Fruit fly (Drosophila melanogaster) whole organism, embryonic: ENCODE results near the gene CG5096.

Experiments
- Awh ChIP-seq: fragments of 200-800 bp; sonication (Bioruptor generic); IDR thresholded peaks from 2 replicates; pipeline ENCODE4, ENCODE4 v1.3.6; 2022; ENCODE audit warnings: missing biosample characterization, missing genetic modification characterization
- Bdp1 ChIP-seq: fragments of 200-800 bp; sonication (Bioruptor generic); optimal IDR thresholded peaks from 3 replicates; lab custom pipeline; 2016; ENCODE audit warnings: missing biosample characterization, missing genetic modification characterization
- Bgb ChIP-seq: fragments of 200-800 bp; sonication (Bioruptor generic); IDR thresholded peaks from 2 replicates; pipeline ENCODE4 v1.3.6; 2022; ENCODE audit warnings: missing biosample characterization, missing genetic modification characterization; ENCODE audit not compliant: partially characterized antibody
- Bteb2 ChIP-seq: fragments of 200-800 bp; sonication (Bioruptor generic); optimal IDR thresholded peaks from 2 replicates; lab custom pipeline; 2016; ENCODE audit warnings: missing biosample characterization, missing genetic modification characterization
- CG1024 ChIP-seq: fragments of 200-800 bp; sonication (Bioruptor generic); IDR thresholded peaks from 2 replicates; pipeline ENCODE4 v1.3.6; 2022; ENCODE audit warnings: missing biosample characterization, missing genetic modification characterization
- CG10267 ChIP-seq: fragments of 200-800 bp; sonication (Bioruptor generic); optimal IDR thresholded peaks from 2 replicates; lab custom pipeline; 2018; ENCODE audit warnings: missing biosample characterization, mild to moderate bottlenecking, missing genetic modification characterization, moderate library complexity
- CG11398 ChIP-seq: fragments of 200-800 bp; sonication (Bioruptor generic); optimal IDR thresholded peaks from 2 replicates; lab custom pipeline; 2016; ENCODE audit warnings: missing biosample characterization, missing genetic modification characterization
- CG14014 ChIP-seq: fragments of 200-800 bp; sonication (Bioruptor generic); IDR thresholded peaks from 2 replicates; pipeline ENCODE4 v1.3.6; 2022; ENCODE audit warnings: missing biosample characterization, missing genetic modification characterization
- CG3065 ChIP-seq: fragments of 200-800 bp; sonication (Bioruptor generic); optimal IDR thresholded peaks from 2 replicates; lab custom pipeline; 2016; ENCODE audit warnings: missing biosample characterization, missing genetic modification characterization
- CG31441 ChIP-seq: fragments of 200-800 bp; sonication (Bioruptor generic); IDR thresholded peaks from 2 replicates; pipeline ENCODE4 v1.3.6; 2022; ENCODE audit warnings: missing biosample characterization, missing genetic modification characterization
- CG34224 ChIP-seq: fragments of 200-800 bp; sonication (Bioruptor generic); IDR thresholded peaks from 3 replicates; pipeline ENCODE4 v1.3.6; 2022; ENCODE audit warnings: missing biosample characterization, missing genetic modification characterization; ENCODE audit not compliant: partially characterized antibody
- CG34376 ChIP-seq: fragments of 200-800 bp; sonication (Bioruptor generic); optimal IDR thresholded peaks from 2 replicates; lab custom pipeline; 2018; ENCODE audit warnings: missing biosample characterization, mild to moderate bottlenecking, missing genetic modification characterization
- CG34422 ChIP-seq: fragments of 200-800 bp; sonication (Bioruptor generic); IDR thresholded peaks from 3 replicates; pipeline ENCODE4 v1.3.6; 2022; ENCODE audit warnings: missing biosample characterization, missing genetic modification characterization
- CG42726 ChIP-seq: fragments of 200-800 bp; sonication (Bioruptor generic); IDR thresholded peaks from 2 replicates; pipeline ENCODE4 v1.3.6; 2022; ENCODE audit warnings: missing biosample characterization, missing genetic modification characterization; ENCODE audit not compliant: partially characterized antibody
- CG6272 ChIP-seq: fragments of 200-800 bp; sonication (Bioruptor generic); IDR thresholded peaks from 2 replicates; pipeline ENCODE4 v1.3.6; 2022; ENCODE audit warnings: missing biosample characterization, missing genetic modification characterization
- CG6683 ChIP-seq: fragments of 200-800 bp; sonication (Bioruptor generic); optimal IDR thresholded peaks from 2 replicates; lab custom pipeline; 2017; ENCODE audit warnings: missing biosample characterization, mild to moderate bottlenecking, missing genetic modification characterization, missing genetic modification reagents
- CG6689 ChIP-seq: fragments of 200-800 bp; sonication (Bioruptor generic); IDR thresholded peaks from 2 replicates; pipeline ENCODE4 v1.3.6; 2022; ENCODE audit warnings: missing biosample characterization, missing genetic modification characterization
- CG6813 ChIP-seq: fragments of 200-800 bp; sonication (Bioruptor generic); optimal IDR thresholded peaks from 2 replicates; lab custom pipeline; 2017; ENCODE audit warnings: missing biosample characterization, missing genetic modification characterization, mild to moderate bottlenecking, moderate library complexity, missing genetic modification reagents
- CG7271 ChIP-seq: fragments of 200-800 bp; sonication (Bioruptor generic); optimal IDR thresholded peaks from 2 replicates; lab custom pipeline; 2018; ENCODE audit warnings: missing biosample characterization, mild to moderate bottlenecking, missing genetic modification characterization, moderate library complexity
- CG8765 ChIP-seq: fragments of 200-800 bp; sonication (Bioruptor generic); IDR thresholded peaks from 2 replicates; pipeline ENCODE4 v1.3.6; 2022; ENCODE audit warnings: missing biosample characterization, missing genetic modification characterization
- CG9437 ChIP-seq: fragments of 200-800 bp; sonication (Bioruptor generic); optimal IDR thresholded peaks from 2 replicates; lab custom pipeline; 2018; ENCODE audit warnings: missing biosample characterization, mild to moderate bottlenecking, missing genetic modification characterization
- CG9609 ChIP-seq: fragments of 200-800 bp; sonication (Bioruptor generic); optimal IDR thresholded peaks from 3 replicates; lab custom pipeline; 2016; ENCODE audit warnings: missing biosample characterization, missing genetic modification characterization
- CG9727 ChIP-seq: fragments of 200-800 bp; sonication (Bioruptor generic); optimal IDR thresholded peaks from 3 replicates; lab custom pipeline; 2017; ENCODE audit warnings: missing biosample characterization, mild to moderate bottlenecking, missing genetic modification characterization
- CG9932 ChIP-seq: fragments of 200-800 bp; sonication (Bioruptor generic); IDR thresholded peaks from 2 replicates; pipeline ENCODE4 v1.3.6; 2022; ENCODE audit warnings: missing biosample characterization, missing genetic modification characterization
- Dbx ChIP-seq: fragments of 200-800 bp; sonication (Bioruptor generic); IDR thresholded peaks from 3 replicates; pipeline ENCODE4 v1.3.6; 2022; ENCODE audit warnings: missing biosample characterization, missing genetic modification characterization
- Dek ChIP-seq: fragments of 200-800 bp; sonication (Bioruptor generic); optimal IDR thresholded peaks from 3 replicates; lab custom pipeline; 2019; ENCODE audit warnings: missing biosample characterization, mild to moderate bottlenecking, missing genetic modification characterization, moderate library complexity
- Dip3 ChIP-seq: fragments of 200-800 bp; sonication (Bioruptor generic); optimal IDR thresholded peaks from 3 replicates; lab custom pipeline; 2016; ENCODE audit warnings: missing biosample characterization, missing genetic modification characterization
- Dref ChIP-seq: fragments of 200-800 bp; sonication (Bioruptor generic); IDR thresholded peaks from 2 replicates; pipeline ENCODE4 v1.3.6; 2022; ENCODE audit warnings: missing biosample characterization, missing genetic modification characterization
- Elba2 ChIP-seq: fragments of 200-800 bp; sonication (Bioruptor generic); optimal IDR thresholded peaks from 3 replicates; lab custom pipeline; 2016; ENCODE audit warnings: missing biosample characterization, missing genetic modification characterization
- Gsc ChIP-seq: fragments of 200-800 bp; sonication (Bioruptor generic); IDR thresholded peaks from 2 replicates; pipeline ENCODE4 v1.3.6; 2022; ENCODE audit warnings: missing biosample characterization, missing genetic modification characterization
- Hr39 ChIP-seq: fragments of >200 bp; optimal IDR thresholded peaks from 2 replicates; lab custom pipeline; 2017
- NC2α ChIP-seq: fragments of 200-800 bp; sonication (Bioruptor generic); optimal IDR thresholded peaks from 2 replicates; lab custom pipeline; 2016; ENCODE audit warnings: missing biosample characterization, missing genetic modification characterization
- Six4 ChIP-seq: fragments of 200-800 bp; sonication (Bioruptor generic); optimal IDR thresholded peaks from 2 replicates; lab custom pipeline; 2016; ENCODE audit warnings: missing biosample characterization, missing genetic modification characterization
- Sox102F ChIP-seq: fragments of 200-800 bp; sonication (Bioruptor generic); optimal IDR thresholded peaks from 2 replicates; lab custom pipeline; 2018; ENCODE audit warnings: missing biosample characterization, mild to moderate bottlenecking, missing genetic modification characterization, moderate library complexity
- Spps ChIP-seq: fragments of 200-800 bp; sonication (Bioruptor generic); optimal IDR thresholded peaks from 2 replicates; lab custom pipeline; 2018; ENCODE audit warnings: missing biosample characterization, mild to moderate bottlenecking, missing genetic modification characterization
- Ssrp ChIP-seq: fragments of 200-800 bp; sonication (Bioruptor generic); optimal IDR thresholded peaks from 2 replicates; lab custom pipeline; 2018; ENCODE audit warnings: missing biosample characterization, mild to moderate bottlenecking, missing genetic modification characterization, moderate library complexity
- ac ChIP-seq: fragments of 200-800 bp; sonication (Bioruptor generic); optimal IDR thresholded peaks from 3 replicates; lab custom pipeline; 2017; ENCODE audit warnings: missing biosample characterization, mild to moderate bottlenecking, missing genetic modification characterization
- br ChIP-seq: fragments of >200 bp; optimal IDR thresholded peaks from 2 replicates; lab custom pipeline; 2017
- cato ChIP-seq: fragments of 200-800 bp; sonication (Bioruptor generic); optimal IDR thresholded peaks from 2 replicates; lab custom pipeline; 2016; ENCODE audit warnings: missing biosample characterization, missing genetic modification characterization, borderline replicate concordance
- chinmo ChIP-seq: fragments of 200-800 bp; sonication (Bioruptor generic); IDR thresholded peaks from 4 replicates; pipeline ENCODE4 v1.3.6; 2022; ENCODE audit warnings: missing biosample characterization, missing genetic modification characterization; ENCODE audit not compliant: partially characterized antibody
- croc ChIP-seq: fragments of 200-800 bp; sonication (Bioruptor generic); conservative IDR thresholded peaks from 3 replicates; pipeline ENCODE4 v1.3.6; 2022; ENCODE audit warnings: missing biosample characterization, missing genetic modification characterization
- da ChIP-seq: fragments of 200-800 bp; sonication (Bioruptor generic); optimal IDR thresholded peaks from 2 replicates; lab custom pipeline; 2016; ENCODE audit warnings: missing biosample characterization, missing genetic modification characterization
- danr ChIP-seq: fragments of 200-800 bp; sonication (Bioruptor generic); IDR thresholded peaks from 2 replicates; pipeline ENCODE4 v1.3.6; 2022; ENCODE audit warnings: missing biosample characterization, missing genetic modification characterization
- ftz-f1 ChIP-seq: fragments of 200-800 bp; sonication (Bioruptor generic); optimal IDR thresholded peaks from 2 replicates; lab custom pipeline; 2016; ENCODE audit warnings: missing biosample characterization, missing genetic modification characterization
- ham ChIP-seq: fragments of 200-800 bp; sonication (Bioruptor generic); IDR thresholded peaks from 2 replicates; pipeline ENCODE4 v1.3.6; 2022; ENCODE audit warnings: missing biosample characterization, missing genetic modification characterization
- jing ChIP-seq: fragments of 200-800 bp; sonication (Bioruptor generic); optimal IDR thresholded peaks from 2 replicates; lab custom pipeline; 2018; ENCODE audit warnings: missing biosample characterization, mild to moderate bottlenecking, missing genetic modification characterization
- kah ChIP-seq: fragments of 200-800 bp; sonication (Bioruptor generic); optimal IDR thresholded peaks from 2 replicates; lab custom pipeline; 2018; ENCODE audit warnings: missing biosample characterization, mild to moderate bottlenecking, missing genetic modification characterization
- lmd ChIP-seq: fragments of 200-800 bp; sonication (Bioruptor generic); IDR thresholded peaks from 2 replicates; pipeline ENCODE4 v1.3.6; 2022; ENCODE audit warnings: missing biosample characterization, missing genetic modification characterization
- sens-2 ChIP-seq: fragments of 200-800 bp; sonication (Bioruptor generic); IDR thresholded peaks from 2 replicates; pipeline ENCODE4 v1.3.6; 2022; ENCODE audit warnings: missing biosample characterization, missing genetic modification characterization
- sna ChIP-seq: fragments of 200-800 bp; sonication (Bioruptor generic); IDR thresholded peaks from 2 replicates; pipeline ENCODE4 v1.3.6; 2022; ENCODE audit warnings: missing biosample characterization, missing genetic modification characterization; ENCODE audit not compliant: partially characterized antibody
- sob ChIP-seq: fragments of 200-800 bp; sonication (Bioruptor generic); IDR thresholded peaks from 2 replicates; pipeline ENCODE4 v1.3.6; 2022; ENCODE audit warnings: missing biosample characterization, missing genetic modification characterization
- stc ChIP-seq: fragments of 200-800 bp; sonication (Bioruptor generic); IDR thresholded peaks from 2 replicates; pipeline ENCODE4 v1.3.6; 2022; ENCODE audit warnings: missing biosample characterization, missing genetic modification characterization

CG5096 gene

dm6 chr2L:10381890-10382450 lies at the start of gene CG5096 (continued):
- TF ChIP-seq CG42726 (GFP tag; lab: Robert Waterston, UW) = no peak
- peak; percentile 32 for TF ChIP-seq CG3065 (GFP tag; lab: Kevin White, UChicago)
- TF ChIP-seq CG9609 (GFP tag; lab: Kevin White, UChicago) = peak; percentile 53
- TF ChIP-seq CG7271 = no peak
- peak; percentile 81 for TF ChIP-seq CG9932
- TF ChIP-seq Dek = peak; percentile 94
- peak; percentile 82 for TF ChIP-seq CG6683
- TF ChIP-seq CG34376 = peak; percentile 83
- TF ChIP-seq CG6689 = peak; percentile 89
- no peak for TF ChIP-seq Bgb
- peak; percentile 50 for TF ChIP-seq cato (GFP tag; lab: Kevin White, UChicago)
- TF ChIP-seq Gsc (GFP tag; lab: Robert Waterston, UW) = no peak
- peak; percentile 86 for TF ChIP-seq stc (GFP tag; lab: Robert Waterston, UW)
- peak; percentile 55 for TF ChIP-seq jing (GFP tag; lab: Kevin White, UChicago)
- TF ChIP-seq Hr39 (lab: Kevin White, UChicago) = no peak
- peak; percentile 62 for TF ChIP-seq Ssrp (tag; lab: Kevin White, UChicago)
- TF ChIP-seq kah (GFP tag; lab: Kevin White, UChicago) = peak; percentile 67
- TF ChIP-seq lmd = peak; percentile 86
- TF ChIP-seq CG9437 (GFP tag; lab: Kevin White, UChicago) = peak; percentile 73
- TF ChIP-seq CG6813 (GFP tag; lab: Kevin White, UChicago) = peak; percentile 87
- TF ChIP-seq Elba2 (GFP tag; lab: Kevin White, UChicago) = no peak
- TF ChIP-seq Dip3 (GFP tag; lab: Kevin White, UChicago) = peak; percentile 87
- no peak for TF ChIP-seq sna (GFP tag; lab: Robert Waterston, UW)
- peak; percentile 89 for TF ChIP-seq Awh (GFP tag; lab: Robert Waterston, UW)
- TF ChIP-seq CG9727 = peak; percentile 79
- TF ChIP-seq CG8765 (GFP tag; lab: Robert Waterston, UW) = no peak; the same call in 1 of the 2 replicates
- TF ChIP-seq Bdp1 = no peak
- peak; percentile 67 for TF ChIP-seq Spps (tag; lab: Kevin White, UChicago)
- TF ChIP-seq sens-2 (GFP tag; lab: Robert Waterston, UW) = no peak
- peak; percentile 62 for TF ChIP-seq CG11398 (GFP tag; lab: Kevin White, UChicago)
- peak; percentile 29 for TF ChIP-seq ftz-f1
- TF ChIP-seq ac = no peak
- peak; percentile 91 for TF ChIP-seq CG34422 (GFP tag; lab: Robert Waterston, UW)
- peak; percentile 80 for TF ChIP-seq CG10267 (tag; lab: Kevin White, UChicago)
- no peak for TF ChIP-seq Dref
- TF ChIP-seq sob (GFP tag; lab: Robert Waterston, UW) = peak; percentile 92; the same call in 1 of the 2 replicates
- peak; percentile 55; the same call in 1 of the 2 replicates for TF ChIP-seq ham (GFP tag; lab: Robert Waterston, UW)
- TF ChIP-seq croc = no peak
- peak; percentile 91 for TF ChIP-seq Sox102F
- peak; percentile 80 for TF ChIP-seq Bteb2 (GFP tag; lab: Kevin White, UChicago)
- TF ChIP-seq CG31441 = peak; percentile 87
- peak; percentile 81 for TF ChIP-seq CG6272 (GFP tag; lab: Robert Waterston, UW)
- TF ChIP-seq CG14014 (GFP tag; lab: Robert Waterston, UW) = peak; percentile 92
- TF ChIP-seq br (lab: Kevin White, UChicago) = no peak
- no peak for TF ChIP-seq chinmo (GFP tag; lab: Robert Waterston, UW)
- TF ChIP-seq Six4 = peak; percentile 68
- TF ChIP-seq da = peak; percentile 66
- TF ChIP-seq Dbx (GFP tag; lab: Robert Waterston, UW) = peak; percentile 94
- peak; percentile 81 for TF ChIP-seq danr (GFP tag; lab: Robert Waterston, UW)
- peak; percentile 70 for TF ChIP-seq CG1024 (GFP tag; lab: Robert Waterston, UW)
- TF ChIP-seq CG34224 (GFP tag; lab: Robert Waterston, UW) = no peak
- TF ChIP-seq NC2α (GFP tag; lab: Kevin White, UChicago) = peak; percentile 33
